Fruit fly (Drosophila melanogaster) whole organism, embryonic: Measurements from ENCODE around the gene mRpL39.
A peak's percentile ranks its signal among the peaks of the same experiment; 100 is the strongest.

Source experiments
- CG1024 ChIP-seq: fragments of 200-800 bp; sonication (Bioruptor generic); IDR thresholded peaks from 2 replicates; pipeline ENCODE4 v1.3.6; 2022; ENCODE audit warnings: missing biosample characterization, missing genetic modification characterization
- CG10274 ChIP-seq: fragments of 200-800 bp; sonication (Bioruptor generic); optimal IDR thresholded peaks from 3 replicates; lab custom pipeline; 2017; ENCODE audit warnings: missing biosample characterization, mild to moderate bottlenecking, missing genetic modification characterization
- CG11695 ChIP-seq: fragments of 200-800 bp; sonication (Bioruptor generic); IDR thresholded peaks from 3 replicates; pipeline ENCODE4 v1.3.6; 2022; ENCODE audit warnings: missing biosample characterization, missing genetic modification characterization
- CG12769 ChIP-seq: fragments of 200-800 bp; sonication (Bioruptor generic); optimal IDR thresholded peaks from 2 replicates; lab custom pipeline; 2019; ENCODE audit warnings: missing biosample characterization, mild to moderate bottlenecking, missing genetic modification characterization, moderate library complexity
- CG14050 ChIP-seq: fragments of 200-800 bp; sonication (Bioruptor generic); IDR thresholded peaks from 3 replicates; pipeline ENCODE4 v1.3.6; 2022; ENCODE audit warnings: missing biosample characterization, missing genetic modification characterization
- CG15011 ChIP-seq: fragments of 200-800 bp; sonication (Bioruptor generic); optimal IDR thresholded peaks from 3 replicates; lab custom pipeline; 2018; ENCODE audit warnings: missing biosample characterization, mild to moderate bottlenecking, missing genetic modification characterization
- CG15479 ChIP-seq: fragments of 200-800 bp; sonication (Bioruptor generic); optimal IDR thresholded peaks from 3 replicates; lab custom pipeline; 2019; ENCODE audit warnings: missing biosample characterization, mild to moderate bottlenecking, missing genetic modification characterization, moderate library complexity
- CG16863 ChIP-seq: fragments of 200-800 bp; sonication (Bioruptor generic); optimal IDR thresholded peaks from 3 replicates; lab custom pipeline; 2016; ENCODE audit warnings: missing biosample characterization, missing genetic modification characterization
- CG17385 ChIP-seq: fragments of 200-800 bp; sonication (Bioruptor generic); optimal IDR thresholded peaks from 3 replicates; lab custom pipeline; 2018; ENCODE audit warnings: missing biosample characterization, mild to moderate bottlenecking, missing genetic modification characterization
- CG18262 ChIP-seq: fragments of 200-800 bp; optimal IDR thresholded peaks from 3 replicates; lab custom pipeline; 2019; ENCODE audit warnings: missing biosample characterization, mild to moderate bottlenecking, missing genetic modification characterization, moderate library complexity
- CG1832 ChIP-seq: fragments of 200-800 bp; sonication (Bioruptor generic); optimal IDR thresholded peaks from 2 replicates; lab custom pipeline; 2017; ENCODE audit warnings: missing biosample characterization, mild to moderate bottlenecking, missing genetic modification characterization, inconsistent platforms
- CG18476 ChIP-seq: fragments of 200-800 bp; sonication (Bioruptor generic); optimal IDR thresholded peaks from 2 replicates; lab custom pipeline; 2016; ENCODE audit warnings: missing biosample characterization, mild to moderate bottlenecking, missing genetic modification characterization
- CG2120 ChIP-seq: fragments of 200-800 bp; sonication (Bioruptor generic); optimal IDR thresholded peaks from 3 replicates; lab custom pipeline; 2016; ENCODE audit warnings: missing biosample characterization, missing genetic modification characterization
- CG3847 ChIP-seq: fragments of 200-800 bp; sonication (Bioruptor generic); IDR thresholded peaks from 2 replicates; pipeline ENCODE4 v1.3.6; 2022; ENCODE audit warnings: missing biosample characterization, missing genetic modification characterization
- CG4617 ChIP-seq: fragments of 200-800 bp; sonication (Bioruptor generic); optimal IDR thresholded peaks from 3 replicates; lab custom pipeline; 2016; ENCODE audit warnings: missing biosample characterization, missing genetic modification characterization, borderline replicate concordance
- CG5180 ChIP-seq: fragments of 200-800 bp; sonication (Bioruptor generic); optimal IDR thresholded peaks from 3 replicates; lab custom pipeline; 2017; ENCODE audit warnings: missing biosample characterization, missing genetic modification characterization, mild to moderate bottlenecking, moderate library complexity, missing genetic modification reagents
- D ChIP-seq, 2 experiments: fragments of 200-800 bp in 1 of 2; fragments of >200 bp in 1 of 2; sonication (Bioruptor generic) in 1 of 2; optimal IDR thresholded peaks; 2 replicates in 1 of 2; 3 replicates in 1 of 2; lab custom pipeline; 2017; ENCODE audit warnings: mild to moderate bottlenecking in 1 of 2, missing biosample characterization in 1 of 2, missing genetic modification characterization in 1 of 2, missing genetic modification reagents in 1 of 2
- Dip3 ChIP-seq: fragments of 200-800 bp; sonication (Bioruptor generic); optimal IDR thresholded peaks from 3 replicates; lab custom pipeline; 2016; ENCODE audit warnings: missing biosample characterization, missing genetic modification characterization
- HHEX ChIP-seq: fragments of 200-800 bp; sonication (Bioruptor generic); optimal IDR thresholded peaks from 3 replicates; lab custom pipeline; 2017; ENCODE audit warnings: missing biosample characterization, mild to moderate bottlenecking, missing genetic modification characterization, missing genetic modification reagents
- HLHmδ ChIP-seq: fragments of 200-800 bp; sonication (Bioruptor generic); optimal IDR thresholded peaks from 2 replicates; lab custom pipeline; 2018; ENCODE audit warnings: missing biosample characterization, mild to moderate bottlenecking, missing genetic modification characterization, moderate library complexity
- Hey ChIP-seq: fragments of 200-800 bp; sonication (Bioruptor generic); optimal IDR thresholded peaks from 3 replicates; lab custom pipeline; 2018; ENCODE audit warnings: missing biosample characterization, mild to moderate bottlenecking, missing genetic modification characterization
- Mrtf ChIP-seq: fragments of 200-800 bp; sonication (Bioruptor generic); IDR thresholded peaks from 3 replicates; pipeline ENCODE4 v1.3.6; 2022; ENCODE audit warnings: missing biosample characterization, missing genetic modification characterization
- NK7.1 ChIP-seq: fragments of 200-800 bp; sonication (Bioruptor generic); optimal IDR thresholded peaks from 3 replicates; lab custom pipeline; 2016; ENCODE audit warnings: missing biosample characterization, missing genetic modification characterization
- Nf-YB ChIP-seq: fragments of 200-800 bp; sonication (Bioruptor generic); optimal IDR thresholded peaks from 3 replicates; lab custom pipeline; 2019; ENCODE audit warnings: missing biosample characterization, mild to moderate bottlenecking, missing genetic modification characterization, moderate library complexity
- Nf-YC ChIP-seq: fragments of 200-800 bp; optimal IDR thresholded peaks from 3 replicates; lab custom pipeline; 2019; ENCODE audit warnings: missing biosample characterization, mild to moderate bottlenecking, missing genetic modification characterization, moderate library complexity
- abd-A ChIP-seq: fragments of 200-800 bp; sonication (Bioruptor generic); optimal IDR thresholded peaks from 3 replicates; lab custom pipeline; 2019; ENCODE audit warnings: missing biosample characterization, mild to moderate bottlenecking, missing genetic modification characterization, moderate library complexity
- ap ChIP-seq: fragments of 200-800 bp; sonication (Bioruptor generic); IDR thresholded peaks from 2 replicates; pipeline ENCODE4 v1.3.6; 2022; ENCODE audit warnings: missing biosample characterization, missing genetic modification characterization
- cg ChIP-seq: fragments of 200-800 bp; sonication (Bioruptor generic); optimal IDR thresholded peaks from 3 replicates; lab custom pipeline; 2019; ENCODE audit warnings: missing biosample characterization, mild to moderate bottlenecking, missing genetic modification characterization, moderate library complexity
- da ChIP-seq: fragments of 200-800 bp; sonication (Bioruptor generic); optimal IDR thresholded peaks from 2 replicates; lab custom pipeline; 2016; ENCODE audit warnings: missing biosample characterization, missing genetic modification characterization
- ftz-f1 ChIP-seq: fragments of 200-800 bp; sonication (Bioruptor generic); optimal IDR thresholded peaks from 2 replicates; lab custom pipeline; 2016; ENCODE audit warnings: missing biosample characterization, missing genetic modification characterization
- klu ChIP-seq: fragments of 200-800 bp; sonication (Bioruptor generic); IDR thresholded peaks from 2 replicates; pipeline ENCODE4 v1.3.6; 2022; ENCODE audit warnings: missing biosample characterization, missing genetic modification characterization
- phol ChIP-seq: fragments of 200-800 bp; sonication (Bioruptor generic); optimal IDR thresholded peaks from 3 replicates; lab custom pipeline; 2018; ENCODE audit warnings: missing biosample characterization, mild to moderate bottlenecking, missing genetic modification characterization, moderate library complexity
- pzg ChIP-seq: fragments of 200-800 bp; sonication (Bioruptor generic); optimal IDR thresholded peaks from 3 replicates; lab custom pipeline; 2018; ENCODE audit warnings: missing biosample characterization, mild to moderate bottlenecking, missing genetic modification characterization, moderate library complexity
- schlank ChIP-seq: fragments of 200-800 bp; sonication (Bioruptor generic); optimal IDR thresholded peaks from 2 replicates; lab custom pipeline; 2018; ENCODE audit warnings: missing biosample characterization, mild to moderate bottlenecking, missing genetic modification characterization
- scrt ChIP-seq: fragments of 200-800 bp; sonication (Bioruptor generic); optimal IDR thresholded peaks from 2 replicates; lab custom pipeline; 2018; ENCODE audit warnings: missing biosample characterization, mild to moderate bottlenecking, missing genetic modification characterization, moderate library complexity
- sisA ChIP-seq: fragments of 200-800 bp; sonication (Bioruptor generic); IDR thresholded peaks from 2 replicates; pipeline ENCODE4 v1.3.6; 2022; ENCODE audit warnings: missing biosample characterization, missing genetic modification characterization
- slbo ChIP-seq: fragments of 200-800 bp; sonication (Bioruptor generic); IDR thresholded peaks from 2 replicates; pipeline ENCODE4 v1.3.6; 2022; ENCODE audit warnings: missing biosample characterization, missing genetic modification characterization
- stwl ChIP-seq: fragments of 200-800 bp; sonication (Bioruptor generic); optimal IDR thresholded peaks from 3 replicates; lab custom pipeline; 2018; ENCODE audit warnings: missing biosample characterization, mild to moderate bottlenecking, missing genetic modification characterization, moderate library complexity
- tap ChIP-seq: fragments of 200-800 bp; optimal IDR thresholded peaks from 3 replicates; lab custom pipeline; 2019; ENCODE audit warnings: missing biosample characterization, mild to moderate bottlenecking, missing genetic modification characterization, moderate library complexity
- twi ChIP-seq: fragments of 200-800 bp; optimal IDR thresholded peaks from 2 replicates; lab custom pipeline; 2019; ENCODE audit warnings: missing biosample characterization, mild to moderate bottlenecking, missing genetic modification characterization, moderate library complexity
- wor ChIP-seq: fragments of 200-800 bp; sonication (Bioruptor generic); IDR thresholded peaks from 2 replicates; pipeline ENCODE4 v1.3.6; 2022; ENCODE audit warnings: missing biosample characterization, missing genetic modification characterization
- zfh1 ChIP-seq: fragments of 200-800 bp; sonication (Bioruptor generic); IDR thresholded peaks from 3 replicates; pipeline ENCODE4 v1.3.6; 2022; ENCODE audit warnings: missing biosample characterization, missing genetic modification characterization

Gene mRpL39

dm6 chr3L:15031773-15032172 is 32.3 kb upstream of the mRpL39 start:
- peak; percentile 13 for TF ChIP-seq phol (tag; lab: Kevin White, UChicago)
- TF ChIP-seq CG15479 (GFP tag; lab: Kevin White, UChicago) = peak; percentile 43
- peak; percentile 4 for TF ChIP-seq CG1832 (GFP tag; lab: Kevin White, UChicago)
- no peak for TF ChIP-seq wor (GFP tag; lab: Robert Waterston, UW)
- TF ChIP-seq schlank (tag; lab: Kevin White, UChicago) = no peak
- no peak for TF ChIP-seq zfh1
- TF ChIP-seq Nf-YC = no peak
- no peak for TF ChIP-seq stwl (tag; lab: Kevin White, UChicago)
- TF ChIP-seq da (GFP tag; lab: Kevin White, UChicago) = no peak
- TF ChIP-seq pzg (GFP tag; lab: Kevin White, UChicago) = no peak
- no peak for TF ChIP-seq NK7.1 (GFP tag; lab: Kevin White, UChicago)
- TF ChIP-seq slbo (GFP tag; lab: Robert Waterston, UW) = no peak
- no peak for TF ChIP-seq HHEX (GFP tag; lab: Kevin White, UChicago)
- peak; percentile 68 for TF ChIP-seq twi
- no peak for TF ChIP-seq sisA (GFP tag; lab: Robert Waterston, UW)
- no peak for TF ChIP-seq ftz-f1 (GFP tag; lab: Kevin White, UChicago)
- no peak for TF ChIP-seq CG17385
- TF ChIP-seq cg = peak; percentile 64
- TF ChIP-seq CG10274 = no peak
- no peak for TF ChIP-seq ap (GFP tag; lab: Robert Waterston, UW)
- TF ChIP-seq CG15011 (GFP tag; lab: Kevin White, UChicago) = no peak
- no peak for TF ChIP-seq CG16863 (GFP tag; lab: Kevin White, UChicago)
- peak; percentile 39 for TF ChIP-seq abd-A (tag; lab: Kevin White, UChicago)
- TF ChIP-seq CG18476 (GFP tag; lab: Kevin White, UChicago) = no peak
- TF ChIP-seq CG2120 (GFP tag; lab: Kevin White, UChicago) = no peak
- no peak for TF ChIP-seq HLHmδ (GFP tag; lab: Kevin White, UChicago)
- TF ChIP-seq Hey (tag; lab: Kevin White, UChicago) = peak; percentile 17
- no peak for TF ChIP-seq tap
- TF ChIP-seq CG4617 = no peak
- no peak for TF ChIP-seq Mrtf (GFP tag; lab: Robert Waterston, UW)
- no peak for TF ChIP-seq CG3847
- peak; percentile 41 for TF ChIP-seq CG5180 (GFP tag; lab: Kevin White, UChicago)
- no peak for TF ChIP-seq CG14050 (GFP tag; lab: Robert Waterston, UW)
- no peak for TF ChIP-seq CG1024 (GFP tag; lab: Robert Waterston, UW)
- TF ChIP-seq D (optimal IDR thresholded peaks at IDR 0.05; lab: Kevin White, UChicago) = peak; percentile 80
- no peak for TF ChIP-seq D (GFP tag; optimal IDR thresholded peaks at IDR 0.05; lab: Kevin White, UChicago)
- no peak for TF ChIP-seq CG11695 (GFP tag; lab: Robert Waterston, UW)
- TF ChIP-seq klu (GFP tag; lab: Robert Waterston, UW) = no peak
- TF ChIP-seq scrt (GFP tag; lab: Kevin White, UChicago) = peak; percentile 55
- TF ChIP-seq Dip3 (GFP tag; lab: Kevin White, UChicago) = no peak
- TF ChIP-seq Nf-YB (GFP tag; lab: Kevin White, UChicago) = peak; percentile 74
- no peak for TF ChIP-seq CG18262 (tag; lab: Kevin White, UChicago)
- TF ChIP-seq CG12769 (tag; lab: Kevin White, UChicago) = no peak
